Worm (Caenorhabditis elegans): ENCODE data around the gene ubxn-4.

- TF ChIP-seq mdl-1 (tag; optimal IDR thresholded peaks at IDR 0.05) (no peak), efl-1 (optimal IDR thresholded peaks at IDR 0.05) (no peak), efl-1 (GFP tag; optimal IDR thresholded peaks at IDR 0.05 in 1 of 2) (no peak), xbp-1 (tag; optimal IDR thresholded peaks at IDR 0.05) (no peak), dpl-1 (GFP tag; optimal IDR thresholded peaks at IDR 0.05) (no peak), ztf-11 (tag; optimal IDR thresholded peaks at IDR 0.05) (no peak), ceh-88 (GFP tag; IDR thresholded peaks at IDR 0.05) (no peak), aly-2 (tag; optimal IDR thresholded peaks at IDR 0.05) (no peak), lin-13 (GFP tag; optimal IDR thresholded peaks at IDR 0.05) (no peak), zag-1 (tag; optimal IDR thresholded peaks at IDR 0.05) (no peak), skn-1 (tag; optimal IDR thresholded peaks at IDR 0.05) (no peak), lir-3 (tag; optimal IDR thresholded peaks at IDR 0.05; ENCODE audit: poor library complexity) (no peak), pag-3 (tag; optimal IDR thresholded peaks at IDR 0.05; ENCODE audit: borderline replicate concordance, insufficient read depth) (no peak)
These were observed 15.8 kb downstream of the ubxn-4 start, which contains the start of gene ZK353.4 for ce11 chrIII:8389539-8389938.
